Worm (Caenorhabditis elegans) whole organism, L1 larva: ENCODE data around the gene T05A12.4.

Source experiments
- C04F5.9 ChIP-seq: sonication (generic microtip); optimal IDR thresholded peaks from 2 replicates; lab custom pipeline; 2016; ENCODE audit warnings: missing genetic modification characterization, missing compliant biosample characterization
- C16A3.4 ChIP-seq: fragments of 150-350 bp; optimal IDR thresholded peaks from 2 replicates; lab custom pipeline; 2014; ENCODE audit warnings: missing biosample characterization, missing genetic modification characterization
- C34B4.2 ChIP-seq: sonication (generic microtip); optimal IDR thresholded peaks from 2 replicates; lab custom pipeline; 2017; ENCODE audit warnings: mild to moderate bottlenecking, missing genetic modification characterization, missing compliant biosample characterization
- F16B12.6 ChIP-seq: fragments of 150-350 bp; optimal IDR thresholded peaks from 2 replicates; lab custom pipeline; 2014; ENCODE audit warnings: missing biosample characterization, missing genetic modification characterization
- Y116A8C.19 ChIP-seq: sonication (generic microtip); optimal IDR thresholded peaks from 2 replicates; lab custom pipeline; 2016; ENCODE audit warnings: missing compliant biosample characterization, missing genetic modification characterization, borderline replicate concordance
- aha-1 ChIP-seq: fragments of 150-350 bp; optimal IDR thresholded peaks from 2 replicates; lab custom pipeline; 2014; ENCODE audit warnings: missing biosample characterization, missing genetic modification characterization
- alr-1 ChIP-seq: fragments of 200-800 bp; sonication (Bioruptor generic); optimal IDR thresholded peaks from 2 replicates; lab custom pipeline; 2018; ENCODE audit warnings: borderline replicate concordance, mild to moderate bottlenecking, missing genetic modification characterization, missing compliant biosample characterization
- ama-1 ChIP-seq: fragments of 150-350 bp; optimal IDR thresholded peaks from 2 replicates; lab custom pipeline; 2014
- blmp-1 ChIP-seq: fragments of 150-350 bp; optimal IDR thresholded peaks from 2 replicates; lab custom pipeline; 2014; ENCODE audit warnings: missing biosample characterization, missing genetic modification characterization
- ceh-63 ChIP-seq: fragments of 200-800 bp; sonication (Bioruptor generic); optimal IDR thresholded peaks from 2 replicates; lab custom pipeline; 2018; ENCODE audit warnings: mild to moderate bottlenecking, missing genetic modification characterization, missing compliant biosample characterization
- ceh-88 ChIP-seq: fragments of 200-800 bp; sonication (Bioruptor generic); IDR thresholded peaks from 2 replicates; pipeline ENCODE4 v1.3.6; 2022; ENCODE audit warnings: missing genetic modification characterization, missing compliant biosample characterization
- dpl-1 ChIP-seq, 3 experiments: fragments of 150-350 bp in 2 of 3; sonication (generic microtip) in 1 of 3; optimal IDR thresholded peaks; 2 replicates each; lab custom pipeline; 2014 to 2017; ENCODE audit warnings: missing biosample characterization in 3 of 3, missing genetic modification characterization in 3 of 3, missing genetic modification reagents in 3 of 3
- dsc-1 ChIP-seq: sonication (generic microtip); optimal IDR thresholded peaks from 2 replicates; lab custom pipeline; 2016; ENCODE audit warnings: mild to moderate bottlenecking, missing genetic modification characterization, missing compliant biosample characterization
- efl-1 ChIP-seq, 4 experiments: fragments of 150-350 bp; optimal IDR thresholded peaks in 3 of 4; peaks in 1 of 4; 1 replicate in 1 of 4; 2 replicates in 3 of 4; lab custom pipeline; 2014; ENCODE audit warnings: missing biosample characterization in 2 of 4, missing genetic modification characterization in 2 of 4, missing genetic modification reagents in 2 of 4
- egl-13 ChIP-seq: sonication (generic microtip); optimal IDR thresholded peaks from 2 replicates; lab custom pipeline; 2016; ENCODE audit warnings: missing genotype, missing genetic modification reagents, missing genetic modification characterization, missing compliant biosample characterization
- elt-2 ChIP-seq: sonication (generic microtip); optimal IDR thresholded peaks from 2 replicates; lab custom pipeline; 2016; ENCODE audit warnings: missing genetic modification characterization, mild to moderate bottlenecking, inconsistent platforms, missing compliant biosample characterization, missing genetic modification reagents
- fkh-8 ChIP-seq: sonication (generic microtip); optimal IDR thresholded peaks from 2 replicates; lab custom pipeline; 2016; ENCODE audit warnings: mild to moderate bottlenecking, missing genetic modification characterization, missing compliant biosample characterization
- grh-1 ChIP-seq: fragments of 200-800 bp; sonication (Bioruptor generic); IDR thresholded peaks from 2 replicates; pipeline ENCODE4 v1.3.6; 2022; ENCODE audit warnings: missing genetic modification reagents, missing genetic modification characterization, missing compliant biosample characterization
- hlh-4 ChIP-seq: sonication (generic microtip); optimal IDR thresholded peaks from 2 replicates; lab custom pipeline; 2016; ENCODE audit warnings: mild to moderate bottlenecking, missing genetic modification characterization, missing compliant biosample characterization
- hpl-2 ChIP-seq: fragments of 150-350 bp; optimal IDR thresholded peaks from 2 replicates; lab custom pipeline; 2014; ENCODE audit warnings: missing biosample characterization, missing genetic modification reagents, missing genetic modification characterization
- isw-1 ChIP-seq: fragments of 200-800 bp; sonication (Bioruptor generic); IDR thresholded peaks from 2 replicates; pipeline ENCODE4 v1.3.6; 2022; ENCODE audit warnings: missing genetic modification characterization, missing compliant biosample characterization
- jun-1 ChIP-seq: fragments of 150-350 bp; optimal IDR thresholded peaks from 2 replicates; lab custom pipeline; 2014; ENCODE audit warnings: missing biosample characterization, missing genetic modification reagents, missing genetic modification characterization
- lin-14 ChIP-seq: fragments of 200-800 bp; sonication (Bioruptor generic); optimal IDR thresholded peaks from 2 replicates; lab custom pipeline; 2018; ENCODE audit warnings: mild to moderate bottlenecking, missing genetic modification characterization, moderate library complexity, missing compliant biosample characterization
- lin-39 ChIP-seq: fragments of 150-350 bp; optimal IDR thresholded peaks from 2 replicates; lab custom pipeline; 2014; ENCODE audit warnings: missing biosample characterization, missing genetic modification reagents, missing genetic modification characterization
- lir-3 ChIP-seq: sonication (generic microtip); optimal IDR thresholded peaks from 2 replicates; lab custom pipeline; 2016; ENCODE audit warnings: mild to moderate bottlenecking, missing genetic modification characterization, moderate library complexity, missing compliant biosample characterization; ENCODE audit not compliant: poor library complexity
- lsy-2 ChIP-seq, 2 experiments: fragments of 150-350 bp; optimal IDR thresholded peaks; 2 replicates each; lab custom pipeline; 2014; ENCODE audit warnings: missing biosample characterization in 2 of 2, missing genetic modification characterization in 2 of 2
- mep-1 ChIP-seq: fragments of 150-350 bp; optimal IDR thresholded peaks from 2 replicates; lab custom pipeline; 2014; ENCODE audit warnings: missing biosample characterization, missing genetic modification characterization
- nhr-12 ChIP-seq: sonication (generic microtip); optimal IDR thresholded peaks from 2 replicates; lab custom pipeline; 2017; ENCODE audit warnings: missing biosample characterization, missing genetic modification characterization
- nhr-19 ChIP-seq: fragments of 200-800 bp; sonication (Bioruptor generic); conservative IDR thresholded peaks from 2 replicates; pipeline ENCODE4 v1.3.6; 2022; ENCODE audit warnings: missing genetic modification characterization, missing compliant biosample characterization
- nhr-20 ChIP-seq: sonication (generic microtip); optimal IDR thresholded peaks from 2 replicates; lab custom pipeline; 2016; ENCODE audit warnings: mild to moderate bottlenecking, missing genetic modification characterization, missing compliant biosample characterization
- nhr-237 ChIP-seq: fragments of 150-350 bp; optimal IDR thresholded peaks from 2 replicates; lab custom pipeline; 2014; ENCODE audit warnings: missing biosample characterization, missing genetic modification characterization
- nhr-47 ChIP-seq: sonication (generic microtip); optimal IDR thresholded peaks from 2 replicates; lab custom pipeline; 2016; ENCODE audit warnings: mild to moderate bottlenecking, missing genetic modification characterization, moderate library complexity, missing compliant biosample characterization
- nhr-77 ChIP-seq: fragments of 150-350 bp; optimal IDR thresholded peaks from 2 replicates; lab custom pipeline; 2014; ENCODE audit warnings: missing biosample characterization, missing genetic modification characterization
- nhr-84 ChIP-seq: sonication (generic microtip); optimal IDR thresholded peaks from 2 replicates; lab custom pipeline; 2017; ENCODE audit warnings: missing biosample characterization, missing genetic modification characterization
- nhr-90 ChIP-seq: sonication (generic microtip); optimal IDR thresholded peaks from 2 replicates; lab custom pipeline; 2016; ENCODE audit warnings: mild to moderate bottlenecking, missing genetic modification characterization, missing compliant biosample characterization; ENCODE audit not compliant: poor library complexity
- pax-3 ChIP-seq: fragments of 200-800 bp; sonication (Bioruptor generic); optimal IDR thresholded peaks from 2 replicates; lab custom pipeline; 2018; ENCODE audit warnings: mild to moderate bottlenecking, missing genetic modification characterization, moderate library complexity, missing compliant biosample characterization
- rnt-1 ChIP-seq: sonication (generic microtip); optimal IDR thresholded peaks from 2 replicates; lab custom pipeline; 2016; ENCODE audit warnings: mild to moderate bottlenecking, missing genetic modification characterization, moderate library complexity, missing compliant biosample characterization
- skn-1 ChIP-seq: fragments of 150-350 bp; optimal IDR thresholded peaks from 2 replicates; lab custom pipeline; 2014; ENCODE audit warnings: missing biosample characterization, missing genetic modification characterization
- snu-23 ChIP-seq: sonication (generic microtip); optimal IDR thresholded peaks from 2 replicates; lab custom pipeline; 2016; ENCODE audit warnings: missing genetic modification characterization, missing compliant biosample characterization
- sup-37 ChIP-seq: fragments of 200-800 bp; sonication (Bioruptor generic); optimal IDR thresholded peaks from 2 replicates; lab custom pipeline; 2018; ENCODE audit warnings: mild to moderate bottlenecking, missing genetic modification characterization, missing compliant biosample characterization
- tbx-2 ChIP-seq: sonication (generic microtip); optimal IDR thresholded peaks from 2 replicates; lab custom pipeline; 2016; ENCODE audit warnings: missing genetic modification characterization, missing compliant biosample characterization
- unc-130 ChIP-seq: fragments of 150-350 bp; optimal IDR thresholded peaks from 2 replicates; lab custom pipeline; 2017; ENCODE audit warnings: missing biosample characterization, missing genetic modification characterization, inconsistent platforms
- unc-30 ChIP-seq: sonication (generic microtip); optimal IDR thresholded peaks from 2 replicates; lab custom pipeline; 2017; ENCODE audit warnings: missing biosample characterization, missing genetic modification characterization
- xbp-1 ChIP-seq: sonication (generic microtip); optimal IDR thresholded peaks from 2 replicates; lab custom pipeline; 2016; ENCODE audit warnings: missing genetic modification characterization, missing compliant biosample characterization
- zag-1 ChIP-seq: fragments of 150-350 bp; optimal IDR thresholded peaks from 2 replicates; lab custom pipeline; 2014; ENCODE audit warnings: missing biosample characterization, missing genetic modification characterization

The T05A12.4 gene

DNA sequence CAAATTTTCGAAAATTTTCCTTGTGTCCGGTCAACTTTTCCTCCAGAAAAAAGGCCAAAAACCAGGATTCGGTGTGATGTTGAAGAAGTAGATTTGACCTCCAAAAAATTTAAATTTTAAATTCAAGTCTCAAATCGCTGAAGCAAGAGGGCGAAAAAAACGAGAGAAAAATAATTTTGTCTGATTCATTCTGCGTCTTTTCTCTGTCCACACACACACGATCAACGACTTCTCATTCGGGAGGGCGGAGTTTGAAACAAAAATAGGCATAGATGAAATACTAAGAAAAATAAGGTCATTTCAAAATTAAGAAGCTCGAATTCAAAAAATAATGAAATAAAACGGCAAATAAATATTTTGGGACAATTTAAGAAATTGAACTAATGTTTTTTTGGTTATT lies 28.5 kb upstream of the T05A12.4 start, which contains the start of gene R13H7.2:
TSS of gene R13H7.2 (minus strand) at position 101 of the 400 bp plus-strand sequence.
- no peak for TF ChIP-seq efl-1 (optimal IDR thresholded peaks at IDR 0.05; lab: Kevin White, UChicago)
- no peak for TF ChIP-seq efl-1 (GFP tag; optimal IDR thresholded peaks at IDR 0.05 in 1 of 2; lab: Kevin White, UChicago)
- no peak for TF ChIP-seq nhr-84 (tag; lab: Kevin White, UChicago)
- no peak for TF ChIP-seq dpl-1 (GFP tag; optimal IDR thresholded peaks at IDR 0.05; lab: Kevin White, UChicago)
- no peak for TF ChIP-seq hlh-4 (tag; lab: Kevin White, UChicago)
- no peak for TF ChIP-seq nhr-12 (tag; lab: Kevin White, UChicago)
- no peak for TF ChIP-seq nhr-20 (tag; lab: Kevin White, UChicago)
- no peak for TF ChIP-seq mep-1
- no peak for TF ChIP-seq zag-1
- no peak for TF ChIP-seq alr-1
- no peak for TF ChIP-seq nhr-19 (GFP tag; lab: Robert Waterston, UW)
- no peak for TF ChIP-seq pax-3 (tag; lab: Kevin White, UChicago)
- TF ChIP-seq ceh-88 (GFP tag; lab: Robert Waterston, UW), result no peak
- no peak for TF ChIP-seq ama-1 (lab: Kevin White, UChicago)
- TF ChIP-seq nhr-77, result no peak
- TF ChIP-seq C04F5.9 (tag; lab: Kevin White, UChicago), result no peak
- no peak for TF ChIP-seq lin-14 (GFP tag; lab: Kevin White, UChicago)
- no peak for TF ChIP-seq C34B4.2 (tag; lab: Kevin White, UChicago)
- TF ChIP-seq hpl-2 (GFP tag; lab: Kevin White, UChicago), result no peak

ce11 chrIV:6867791-6868190 lies 20.0 kb upstream of the T05A12.4 start, which contains the start of gene srx-20:
Gene srx-20 (plus strand): TSS chrIV:6868091.
- no peak for TF ChIP-seq ceh-88 (GFP tag; lab: Robert Waterston, UW)
- no peak for TF ChIP-seq blmp-1 (tag; lab: Kevin White, UChicago)
- no peak for TF ChIP-seq jun-1 (tag; lab: Kevin White, UChicago)
- TF ChIP-seq unc-30 (tag; lab: Kevin White, UChicago), result no peak
- no peak for TF ChIP-seq Y116A8C.19 (tag; lab: Kevin White, UChicago)

DNA sequence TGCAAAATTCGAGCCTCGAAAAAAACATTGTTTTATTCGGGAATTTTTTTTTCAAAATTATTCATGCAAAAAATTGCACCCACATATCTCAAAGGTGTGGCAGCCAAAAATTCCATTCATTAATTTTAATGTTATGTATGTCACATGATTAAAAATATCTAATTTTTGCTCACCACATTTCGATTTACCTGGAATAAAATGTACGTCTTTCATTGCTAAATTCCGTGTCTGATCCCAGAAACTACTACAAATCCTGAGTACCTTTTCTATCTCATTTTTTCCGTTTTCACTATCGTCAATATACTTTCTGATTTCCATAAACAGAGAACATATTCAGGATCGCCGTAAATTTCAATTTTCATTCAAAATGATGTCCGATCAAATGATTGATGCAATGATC lies 14.8 kb upstream of the T05A12.4 start, which contains the start of gene srx-19:
TSS of gene srx-19 (plus strand) at position 301 of the 400 bp plus-strand sequence.
- TF ChIP-seq isw-1 (GFP tag; lab: Robert Waterston, UW), result no peak
- TF ChIP-seq lsy-2 (tag; optimal IDR thresholded peaks at IDR 0.05; lab: Kevin White, UChicago), result no peak
- no peak for TF ChIP-seq grh-1 (GFP tag; lab: Robert Waterston, UW)
- TF ChIP-seq fkh-8 (tag; lab: Kevin White, UChicago), result peak; percentile 23
- no peak for TF ChIP-seq C34B4.2 (tag; lab: Kevin White, UChicago)
- no peak for TF ChIP-seq nhr-237 (tag; lab: Kevin White, UChicago)
- no peak for TF ChIP-seq xbp-1

DNA sequence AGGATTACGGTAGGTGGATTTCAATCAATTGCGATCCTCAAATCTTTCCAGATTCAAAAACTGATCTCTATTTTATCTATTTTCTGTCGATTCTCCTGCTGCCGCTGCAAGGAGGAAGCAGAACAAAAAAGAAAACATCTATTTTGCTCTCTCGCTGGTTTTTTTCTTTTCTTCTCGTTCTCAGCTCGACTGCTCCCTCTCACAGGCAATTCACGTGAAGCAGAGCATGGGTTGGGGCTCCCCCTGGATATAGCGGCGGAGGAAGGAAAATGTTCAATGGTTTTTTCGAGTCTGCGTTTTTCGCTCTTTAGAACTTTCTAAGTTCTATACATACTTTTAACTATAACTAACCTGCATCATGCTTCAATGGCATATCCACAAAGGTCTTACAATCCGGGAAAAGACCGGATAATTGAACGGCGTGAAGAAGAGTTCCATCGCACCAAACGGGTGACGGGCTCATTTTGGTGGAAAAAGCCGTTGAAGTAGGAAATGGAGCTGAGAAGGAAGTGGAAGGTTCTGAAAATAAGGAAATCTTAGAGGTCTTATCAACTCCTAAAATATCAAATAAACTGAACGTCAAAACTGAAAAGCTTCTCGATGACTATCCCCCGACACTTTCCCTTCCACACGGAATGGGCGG lies 8.7 kb upstream of the T05A12.4 start:
- TF ChIP-seq hpl-2 (GFP tag; lab: Kevin White, UChicago), result no peak
- peak; percentile 6 for TF ChIP-seq lin-39 (tag; lab: Kevin White, UChicago)
- TF ChIP-seq F16B12.6, result no peak
- peak; percentile 94 for TF ChIP-seq nhr-19 (GFP tag; lab: Robert Waterston, UW)
- TF ChIP-seq unc-130 (tag; lab: Kevin White, UChicago), result peak; percentile 82
- no peak for TF ChIP-seq Y116A8C.19 (tag; lab: Kevin White, UChicago)
- TF ChIP-seq aha-1, result no peak
- TF ChIP-seq snu-23 (GFP tag; lab: Kevin White, UChicago), result peak; percentile 75
- peak; percentile 90 for TF ChIP-seq rnt-1
- peak; percentile 68 for TF ChIP-seq mep-1
- peak; percentile 70 for TF ChIP-seq tbx-2 (tag; lab: Kevin White, UChicago)
- TF ChIP-seq lir-3, result peak; percentile 17
- no peak for TF ChIP-seq C16A3.4 (tag; lab: Kevin White, UChicago)
- TF ChIP-seq ceh-63 (GFP tag; lab: Kevin White, UChicago), result no peak
- TF ChIP-seq hlh-4 (tag; lab: Kevin White, UChicago), result no peak
- peak; percentile 20 for TF ChIP-seq elt-2 (tag; lab: Kevin White, UChicago)
- no peak for TF ChIP-seq C34B4.2 (tag; lab: Kevin White, UChicago)
- peak; percentile 62 for TF ChIP-seq egl-13
- peak; percentile 42 for TF ChIP-seq dsc-1 (tag; lab: Kevin White, UChicago)
- no peak for TF ChIP-seq nhr-90 (tag; lab: Kevin White, UChicago)
- peak; percentile 76 for TF ChIP-seq nhr-47
- peak; percentile 75 for TF ChIP-seq skn-1 (tag; lab: Kevin White, UChicago)
- peak; percentile 21 for TF ChIP-seq sup-37 (GFP tag; lab: Kevin White, UChicago)
- peak; percentile 97 for TF ChIP-seq lin-14 (GFP tag; lab: Kevin White, UChicago)
